Fruit fly (Drosophila melanogaster): Measurements from ENCODE around the gene AkhR.

- TF ChIP-seq ttk (optimal IDR thresholded peaks at IDR 0.05) (no peak), psq (optimal IDR thresholded peaks at IDR 0.05) (no peak), h (optimal IDR thresholded peaks at IDR 0.05) (no peak)
These were observed 35.1 kb upstream of the AkhR start for dm6 chr2L:6751037-6751436.
